Worm (Caenorhabditis elegans) whole organism, midembryonic: ENCODE measurements around the gene B0228.9.

Experiments used
- T22C8.4 ChIP-seq: fragments of 200-800 bp; sonication (Bioruptor generic); IDR thresholded peaks from 2 replicates; pipeline ENCODE4 v1.3.6; 2022; ENCODE audit warnings: missing genetic modification characterization, missing compliant biosample characterization
- cog-1 ChIP-seq: sonication (generic microtip); optimal IDR thresholded peaks from 2 replicates; lab custom pipeline; 2016; ENCODE audit warnings: missing genetic modification characterization, missing compliant biosample characterization
- flt-1 ChIP-seq: fragments of 200-800 bp; sonication (Bioruptor generic); IDR thresholded peaks from 2 replicates; pipeline ENCODE4 v1.3.6; 2022; ENCODE audit warnings: missing genetic modification characterization, missing compliant biosample characterization
- klf-2 ChIP-seq: fragments of 200-800 bp; sonication (Bioruptor generic); conservative IDR thresholded peaks from 2 replicates; pipeline ENCODE4 v1.3.6; 2022; ENCODE audit warnings: missing genetic modification reagents, missing genetic modification characterization, missing compliant biosample characterization
- med-1 ChIP-seq: sonication (generic microtip); optimal IDR thresholded peaks from 2 replicates; lab custom pipeline; 2017; ENCODE audit warnings: missing genetic modification characterization, mild to moderate bottlenecking, missing compliant biosample characterization, antibody characterized with exemption, missing genetic modification reagents; ENCODE audit not compliant: insufficient read depth
- ref-1 ChIP-seq: fragments of 200-800 bp; sonication (Bioruptor generic); conservative IDR thresholded peaks from 2 replicates; pipeline ENCODE4 v1.3.6; 2022; ENCODE audit warnings: missing genetic modification reagents, missing genetic modification characterization, missing compliant biosample characterization
- tab-1 ChIP-seq: fragments of 200-800 bp; sonication (Bioruptor generic); IDR thresholded peaks from 2 replicates; pipeline ENCODE4 v1.3.6; 2022; ENCODE audit warnings: missing genetic modification characterization, missing compliant biosample characterization
- ztf-23 ChIP-seq: fragments of 200-800 bp; sonication (Bioruptor generic); IDR thresholded peaks from 2 replicates; pipeline ENCODE4 v1.3.6; 2022; ENCODE audit warnings: missing genetic modification reagents, missing genetic modification characterization, missing compliant biosample characterization
- ztf-29 ChIP-seq: fragments of 200-800 bp; sonication (Bioruptor generic); IDR thresholded peaks from 2 replicates; pipeline ENCODE4 v1.3.6; 2022; ENCODE audit warnings: missing genetic modification reagents, missing genetic modification characterization, missing compliant biosample characterization

DNA sequence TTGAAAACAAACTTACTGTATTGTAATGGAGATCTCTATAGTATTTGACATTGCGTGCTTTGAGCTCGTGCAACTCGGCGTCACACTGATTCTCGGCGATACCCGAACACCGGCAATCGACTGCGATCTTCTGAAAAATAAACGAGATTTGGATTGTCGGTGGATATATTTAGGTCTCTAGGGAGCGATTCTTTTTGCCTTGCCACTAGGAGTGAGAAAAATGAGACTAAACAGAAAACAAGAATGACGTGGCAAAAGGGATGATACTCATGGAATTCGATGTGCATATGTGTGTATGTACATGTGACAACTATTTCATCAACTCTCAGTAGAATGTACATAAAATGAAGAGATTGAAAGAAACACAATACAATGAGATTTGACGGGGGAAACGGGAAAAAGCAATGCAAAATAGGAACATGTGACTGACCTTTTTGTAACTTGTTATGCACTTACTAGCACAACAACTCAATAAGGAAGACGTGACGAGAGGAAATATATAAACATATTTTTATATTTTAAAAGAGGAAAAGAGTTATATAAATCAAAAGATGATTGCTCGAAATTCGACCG lies 48.8 kb downstream of the B0228.9 start:
- TF ChIP-seq tab-1 (GFP tag; lab: Robert Waterston, UW), result no peak
- no peak for TF ChIP-seq T22C8.4 (GFP tag; lab: Robert Waterston, UW)
- no peak for TF ChIP-seq ref-1 (GFP tag; lab: Robert Waterston, UW)
- TF ChIP-seq klf-2 (GFP tag; lab: Robert Waterston, UW), result no peak
- TF ChIP-seq ztf-29 (GFP tag; lab: Robert Waterston, UW), result no peak
- no peak for TF ChIP-seq flt-1 (GFP tag; lab: Robert Waterston, UW)
- no peak for TF ChIP-seq med-1 (GFP tag; lab: Kevin White, UChicago)
- no peak for TF ChIP-seq ztf-23
- TF ChIP-seq cog-1 (tag; lab: Kevin White, UChicago), result no peak
